Worm (Caenorhabditis elegans) whole organism, midembryonic: Measurements from ENCODE around the gene faah-5.

Experiments
- cog-1 ChIP-seq: sonication (generic microtip); optimal IDR thresholded peaks from 2 replicates; lab custom pipeline; 2016; ENCODE audit warnings: missing genetic modification characterization, missing compliant biosample characterization
- flt-1 ChIP-seq: fragments of 200-800 bp; sonication (Bioruptor generic); IDR thresholded peaks from 2 replicates; pipeline ENCODE4 v1.3.6; 2022; ENCODE audit warnings: missing genetic modification characterization, missing compliant biosample characterization
- ref-1 ChIP-seq: fragments of 200-800 bp; sonication (Bioruptor generic); conservative IDR thresholded peaks from 2 replicates; pipeline ENCODE4 v1.3.6; 2022; ENCODE audit warnings: missing genetic modification reagents, missing genetic modification characterization, missing compliant biosample characterization
- tab-1 ChIP-seq: fragments of 200-800 bp; sonication (Bioruptor generic); IDR thresholded peaks from 2 replicates; pipeline ENCODE4 v1.3.6; 2022; ENCODE audit warnings: missing genetic modification characterization, missing compliant biosample characterization
- ztf-23 ChIP-seq: fragments of 200-800 bp; sonication (Bioruptor generic); IDR thresholded peaks from 2 replicates; pipeline ENCODE4 v1.3.6; 2022; ENCODE audit warnings: missing genetic modification reagents, missing genetic modification characterization, missing compliant biosample characterization

ce11 chrIII:11907177-11907576, 15.9 kb upstream of the faah-5 start, which contains the start of gene sdz-33:
- TF ChIP-seq ztf-23 (GFP tag; lab: Robert Waterston, UW) (no peak), cog-1 (tag; lab: Kevin White, UChicago) (no peak), ref-1 (GFP tag; lab: Robert Waterston, UW) (no peak), tab-1 (GFP tag; lab: Robert Waterston, UW) (no peak), flt-1 (GFP tag; lab: Robert Waterston, UW) (no peak)
